Worm (Caenorhabditis elegans) whole organism, L2 larva: ENCODE data around the gene scl-2.

Source experiments
- C34F6.9 ChIP-seq: fragments of 150-350 bp; optimal IDR thresholded peaks from 2 replicates; lab custom pipeline; 2014; ENCODE audit warnings: missing biosample characterization, missing genetic modification characterization
- F13H6.1 ChIP-seq: sonication (generic microtip); optimal IDR thresholded peaks from 2 replicates; lab custom pipeline; 2016; ENCODE audit warnings: missing genetic modification characterization, missing compliant biosample characterization
- R02D3.7 ChIP-seq: fragments of 150-350 bp; optimal IDR thresholded peaks from 2 replicates; lab custom pipeline; 2014; ENCODE audit warnings: missing biosample characterization, missing genetic modification characterization
- Y55F3AM.14 ChIP-seq: fragments of 200-800 bp; sonication (Bioruptor generic); optimal IDR thresholded peaks from 2 replicates; lab custom pipeline; 2018; ENCODE audit warnings: mild to moderate bottlenecking, missing genetic modification characterization, missing compliant biosample characterization
- ZK546.5 ChIP-seq: sonication (generic microtip); optimal IDR thresholded peaks from 2 replicates; lab custom pipeline; 2017; ENCODE audit warnings: missing biosample characterization, missing genetic modification characterization
- alr-1 ChIP-seq: fragments of 150-350 bp; optimal IDR thresholded peaks from 2 replicates; lab custom pipeline; 2014; ENCODE audit warnings: missing biosample characterization, missing genetic modification characterization
- aly-2 ChIP-seq: fragments of 150-350 bp; optimal IDR thresholded peaks from 2 replicates; lab custom pipeline; 2014; ENCODE audit warnings: missing biosample characterization, missing genetic modification characterization
- ama-1 ChIP-seq: fragments of 150-350 bp; optimal IDR thresholded peaks from 2 replicates; lab custom pipeline; 2018; ENCODE audit warnings: inconsistent platforms
- blmp-1 ChIP-seq: sonication (generic microtip); optimal IDR thresholded peaks from 2 replicates; lab custom pipeline; 2017; ENCODE audit warnings: missing genetic modification characterization, mild to moderate bottlenecking, missing compliant biosample characterization, antibody characterized with exemption, moderate library complexity; ENCODE audit not compliant: insufficient read depth
- ceh-16 ChIP-seq: fragments of 150-350 bp; optimal IDR thresholded peaks from 2 replicates; lab custom pipeline; 2014; ENCODE audit warnings: missing biosample characterization, missing genetic modification characterization
- ceh-82 ChIP-seq: fragments of 150-350 bp; optimal IDR thresholded peaks from 2 replicates; lab custom pipeline; 2014; ENCODE audit warnings: missing biosample characterization, missing genetic modification characterization
- crh-2 ChIP-seq: sonication (generic microtip); optimal IDR thresholded peaks from 2 replicates; lab custom pipeline; 2017; ENCODE audit warnings: missing biosample characterization, missing genetic modification characterization
- dmd-4 ChIP-seq: sonication (generic microtip); optimal IDR thresholded peaks from 2 replicates; lab custom pipeline; 2017; ENCODE audit warnings: missing biosample characterization, missing genetic modification characterization
- egl-27 ChIP-seq: sonication (generic microtip); optimal IDR thresholded peaks from 3 replicates; lab custom pipeline; 2017; ENCODE audit warnings: missing biosample characterization, missing genetic modification reagents, missing genetic modification characterization
- elt-1 ChIP-seq: fragments of 150-350 bp; optimal IDR thresholded peaks from 2 replicates; lab custom pipeline; 2014; ENCODE audit warnings: missing biosample characterization, missing genetic modification characterization
- elt-3 ChIP-seq: sonication (generic microtip); optimal IDR thresholded peaks from 2 replicates; lab custom pipeline; 2017; ENCODE audit warnings: missing biosample characterization, missing genetic modification characterization
- fos-1 ChIP-seq: fragments of 150-350 bp; optimal IDR thresholded peaks from 2 replicates; lab custom pipeline; 2014; ENCODE audit warnings: missing biosample characterization, missing genetic modification characterization
- gmeb-1 ChIP-seq: fragments of 150-350 bp; optimal IDR thresholded peaks from 2 replicates; lab custom pipeline; 2014; ENCODE audit warnings: missing biosample characterization, missing genetic modification characterization
- lin-11 ChIP-seq: fragments of 150-350 bp; sonication (generic microtip); optimal IDR thresholded peaks from 2 replicates; lab custom pipeline; 2014; ENCODE audit warnings: missing biosample characterization, missing genetic modification characterization, inconsistent platforms, mixed read lengths
- lin-13 ChIP-seq: fragments of 150-350 bp; optimal IDR thresholded peaks from 2 replicates; lab custom pipeline; 2014; ENCODE audit warnings: missing biosample characterization, missing genetic modification reagents, missing genetic modification characterization
- lin-39 ChIP-seq: fragments of 150-350 bp; optimal IDR thresholded peaks from 2 replicates; lab custom pipeline; 2014; ENCODE audit warnings: missing biosample characterization, missing genetic modification reagents, missing genetic modification characterization
- lsy-2 ChIP-seq, 2 experiments: fragments of 150-350 bp in 1 of 2; sonication (generic microtip) in 1 of 2; optimal IDR thresholded peaks; 2 replicates each; lab custom pipeline; 2014 to 2017; ENCODE audit warnings: missing biosample characterization in 2 of 2, missing genetic modification characterization in 2 of 2
- mab-5 ChIP-seq: fragments of 150-350 bp; optimal IDR thresholded peaks from 2 replicates; lab custom pipeline; 2014; ENCODE audit warnings: missing biosample characterization, missing genetic modification characterization
- mbf-1 ChIP-seq: sonication (generic microtip); optimal IDR thresholded peaks from 2 replicates; lab custom pipeline; 2017; ENCODE audit warnings: missing biosample characterization, missing genetic modification characterization
- nhr-10 ChIP-seq: sonication (generic microtip); optimal IDR thresholded peaks from 2 replicates; lab custom pipeline; 2017; ENCODE audit warnings: missing biosample characterization, missing genetic modification characterization
- nhr-11 ChIP-seq: fragments of 150-350 bp; optimal IDR thresholded peaks from 2 replicates; lab custom pipeline; 2014; ENCODE audit warnings: missing biosample characterization, missing genetic modification characterization
- nhr-12 ChIP-seq: fragments of 150-350 bp; optimal IDR thresholded peaks from 2 replicates; lab custom pipeline; 2014; ENCODE audit warnings: missing biosample characterization, missing genetic modification characterization
- nhr-129 ChIP-seq: fragments of 150-350 bp; optimal IDR thresholded peaks from 2 replicates; lab custom pipeline; 2014; ENCODE audit warnings: missing biosample characterization, missing genetic modification characterization
- nhr-21 ChIP-seq: fragments of 150-350 bp; optimal IDR thresholded peaks from 2 replicates; lab custom pipeline; 2014; ENCODE audit warnings: missing biosample characterization, missing genetic modification characterization
- nhr-23 ChIP-seq: fragments of 150-350 bp; optimal IDR thresholded peaks from 2 replicates; lab custom pipeline; 2014; ENCODE audit warnings: missing biosample characterization, missing genetic modification reagents, missing genetic modification characterization
- nhr-237 ChIP-seq: fragments of 150-350 bp; optimal IDR thresholded peaks from 2 replicates; lab custom pipeline; 2014; ENCODE audit warnings: missing biosample characterization, missing genetic modification characterization
- nhr-25 ChIP-seq: fragments of 150-350 bp; sonication (generic microtip); optimal IDR thresholded peaks from 3 replicates; lab custom pipeline; 2014; ENCODE audit warnings: missing biosample characterization, missing genetic modification characterization
- nhr-6 ChIP-seq: fragments of 150-350 bp; optimal IDR thresholded peaks from 2 replicates; lab custom pipeline; 2014; ENCODE audit warnings: missing biosample characterization, missing genetic modification characterization
- nhr-77 ChIP-seq: fragments of 150-350 bp; optimal IDR thresholded peaks from 2 replicates; lab custom pipeline; 2014; ENCODE audit warnings: missing biosample characterization, missing genetic modification characterization
- peb-1 ChIP-seq: fragments of 150-350 bp; optimal IDR thresholded peaks from 2 replicates; lab custom pipeline; 2014; ENCODE audit warnings: missing biosample characterization, missing genetic modification characterization
- sem-4 ChIP-seq: fragments of 150-350 bp; optimal IDR thresholded peaks from 2 replicates; lab custom pipeline; 2014; ENCODE audit warnings: missing biosample characterization, missing genetic modification reagents, missing genetic modification characterization
- skn-1 ChIP-seq: sonication (generic microtip); optimal IDR thresholded peaks from 2 replicates; lab custom pipeline; 2017; ENCODE audit warnings: missing biosample characterization, missing genetic modification characterization
- sma-3 ChIP-seq: sonication (generic microtip); optimal IDR thresholded peaks from 2 replicates; lab custom pipeline; 2016; ENCODE audit warnings: missing genetic modification reagents, missing genetic modification characterization, missing compliant biosample characterization
- sma-9 ChIP-seq, 2 experiments: fragments of 150-350 bp in 1 of 2; sonication (generic microtip) in 1 of 2; optimal IDR thresholded peaks; 2 replicates each; lab custom pipeline; 2014 to 2016; ENCODE audit warnings: missing genetic modification characterization in 2 of 2, mild to moderate bottlenecking in 1 of 2, missing biosample characterization in 1 of 2, missing compliant biosample characterization in 1 of 2, missing genetic modification reagents in 1 of 2, moderate library complexity in 1 of 2
- unc-39 ChIP-seq: fragments of 150-350 bp; optimal IDR thresholded peaks from 2 replicates; lab custom pipeline; 2014; ENCODE audit warnings: missing biosample characterization, missing genetic modification characterization
- unc-55 ChIP-seq: fragments of 150-350 bp; sonication (generic microtip); optimal IDR thresholded peaks from 3 replicates; lab custom pipeline; 2014; ENCODE audit warnings: missing biosample characterization, missing genetic modification reagents, missing genetic modification characterization
- unc-62 ChIP-seq: fragments of 150-350 bp; optimal IDR thresholded peaks from 2 replicates; lab custom pipeline; 2014; ENCODE audit warnings: missing biosample characterization, missing genetic modification reagents, missing genetic modification characterization
- zag-1 ChIP-seq: fragments of 150-350 bp; optimal IDR thresholded peaks from 2 replicates; lab custom pipeline; 2014; ENCODE audit warnings: missing biosample characterization, missing genetic modification characterization
- ztf-1 ChIP-seq: fragments of 200-800 bp; sonication (Bioruptor generic); conservative IDR thresholded peaks from 2 replicates; pipeline ENCODE4 v1.3.6; 2022; ENCODE audit warnings: missing genetic modification characterization, missing compliant biosample characterization
- ztf-11 ChIP-seq: sonication (generic microtip); optimal IDR thresholded peaks from 2 replicates; lab custom pipeline; 2017; ENCODE audit warnings: missing biosample characterization, missing genetic modification characterization

The scl-2 gene

ce11 chrIV:13070142-13070541 is 12.6 kb downstream of the scl-2 start, which contains the start of gene scl-7:
TSS of gene scl-7 (plus strand) at chrIV:13070442.
- no peak for TF ChIP-seq R02D3.7 (tag; lab: Kevin White, UChicago)
- no peak for TF ChIP-seq elt-3
- TF ChIP-seq aly-2 (tag; lab: Kevin White, UChicago) = no peak
- no peak for TF ChIP-seq peb-1 (tag; lab: Kevin White, UChicago)
- TF ChIP-seq lin-13 = no peak
- TF ChIP-seq crh-2 = no peak
- no peak for TF ChIP-seq dmd-4 (tag; lab: Kevin White, UChicago)
- TF ChIP-seq ZK546.5 (tag; lab: Kevin White, UChicago) = no peak
- no peak for TF ChIP-seq gmeb-1 (tag; lab: Kevin White, UChicago)
- TF ChIP-seq nhr-10 (tag; lab: Kevin White, UChicago) = no peak
- TF ChIP-seq sma-3 (GFP tag; lab: Kevin White, UChicago) = no peak
- TF ChIP-seq C34F6.9 (tag; lab: Kevin White, UChicago) = no peak
- no peak for TF ChIP-seq lsy-2 (tag; optimal IDR thresholded peaks at IDR 0.05; lab: Kevin White, UChicago)
- TF ChIP-seq unc-39 = no peak
- TF ChIP-seq lin-11 = no peak
- TF ChIP-seq egl-27 (tag; lab: Kevin White, UChicago) = no peak
- TF ChIP-seq blmp-1 (tag; lab: Kevin White, UChicago) = no peak
- TF ChIP-seq ztf-11 = no peak
- TF ChIP-seq unc-55 (GFP tag; lab: Kevin White, UChicago) = no peak

ce11 chrIV:13071445-13071844 is 13.9 kb downstream of the scl-2 start, which contains the start of gene scl-8:
TSS of gene scl-8 (plus strand) at chrIV:13071745.
- TF ChIP-seq ZK546.5 (tag; lab: Kevin White, UChicago) (no peak), mab-5 (no peak), nhr-129 (tag; lab: Kevin White, UChicago) (no peak), nhr-21 (tag; lab: Kevin White, UChicago) (no peak), lin-39 (tag; lab: Kevin White, UChicago) (no peak), elt-1 (no peak), peb-1 (tag; lab: Kevin White, UChicago) (no peak), gmeb-1 (tag; lab: Kevin White, UChicago) (no peak), aly-2 (tag; lab: Kevin White, UChicago) (no peak), nhr-11 (tag; lab: Kevin White, UChicago) (no peak), unc-62 (GFP tag; lab: Kevin White, UChicago) (no peak), ama-1 (lab: Kevin White, UChicago) (no peak)

DNA sequence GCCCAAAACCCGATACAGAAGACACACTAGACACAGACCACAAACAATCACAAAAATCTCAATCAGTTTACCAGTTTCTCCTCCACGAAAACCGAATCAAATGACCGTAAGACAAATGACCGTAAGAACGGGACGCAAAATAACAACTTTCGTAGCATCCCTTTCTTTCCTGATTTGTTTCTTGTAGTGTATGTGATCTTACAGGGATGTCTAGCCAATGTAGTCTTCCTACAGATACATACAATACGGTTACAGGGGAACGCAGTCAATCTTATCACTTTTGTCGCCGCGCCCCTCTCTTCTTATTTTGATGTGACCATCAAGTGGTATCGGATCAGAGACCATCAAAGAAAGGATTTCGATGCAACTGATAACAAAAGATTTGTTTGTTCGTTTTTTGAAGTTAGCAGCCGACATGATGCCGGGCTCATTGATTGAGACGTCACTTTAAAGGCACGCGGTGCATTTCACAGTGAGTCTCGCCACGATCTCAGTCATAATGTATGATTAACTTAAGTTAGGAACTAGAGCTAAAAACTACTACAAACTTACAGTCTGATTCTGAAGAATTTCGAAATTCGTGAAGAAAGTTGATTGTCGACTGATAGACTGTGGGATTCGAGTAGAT is 18.2 kb downstream of the scl-2 start:
- TF ChIP-seq elt-1 (no peak), unc-62 (GFP tag; lab: Kevin White, UChicago) (no peak), lsy-2 (tag; optimal IDR thresholded peaks at IDR 0.05; lab: Kevin White, UChicago) (no peak), nhr-237 (tag; lab: Kevin White, UChicago) (no peak), mab-5 (no peak), ztf-11 (no peak), nhr-25 (peak; percentile 26), F13H6.1 (tag; lab: Kevin White, UChicago) (no peak), skn-1 (tag; lab: Kevin White, UChicago) (no peak), ama-1 (lab: Kevin White, UChicago) (no peak), blmp-1 (tag; lab: Kevin White, UChicago) (peak; percentile 33), zag-1 (tag; lab: Kevin White, UChicago) (no peak), lin-11 (no peak), nhr-77 (tag; lab: Kevin White, UChicago) (no peak), gmeb-1 (tag; lab: Kevin White, UChicago) (peak; percentile 6), aly-2 (tag; lab: Kevin White, UChicago) (no peak), elt-3 (no peak), nhr-10 (tag; lab: Kevin White, UChicago) (no peak), dmd-4 (tag; lab: Kevin White, UChicago) (no peak), unc-55 (GFP tag; lab: Kevin White, UChicago) (no peak), nhr-12 (no peak), nhr-129 (tag; lab: Kevin White, UChicago) (peak; percentile 80), Y55F3AM.14 (GFP tag; lab: Kevin White, UChicago) (no peak), sma-3 (GFP tag; lab: Kevin White, UChicago) (peak; percentile 57), nhr-6 (tag; lab: Kevin White, UChicago) (no peak), ceh-16 (tag; lab: Kevin White, UChicago) (no peak), sma-9 (GFP tag; optimal IDR thresholded peaks at IDR 0.05; lab: Kevin White, UChicago) (peak; percentile 78), sma-9 (tag; optimal IDR thresholded peaks at IDR 0.05; lab: Kevin White, UChicago) (no peak), sem-4 (tag; lab: Kevin White, UChicago) (no peak), R02D3.7 (tag; lab: Kevin White, UChicago) (no peak), unc-39 (no peak), crh-2 (no peak), peb-1 (tag; lab: Kevin White, UChicago) (no peak), ZK546.5 (tag; lab: Kevin White, UChicago) (no peak), mbf-1 (tag; lab: Kevin White, UChicago) (no peak), ceh-82 (tag; lab: Kevin White, UChicago) (no peak), fos-1 (tag; lab: Kevin White, UChicago) (peak; percentile 30), nhr-23 (tag; lab: Kevin White, UChicago) (no peak), lin-13 (no peak), nhr-11 (tag; lab: Kevin White, UChicago) (no peak), C34F6.9 (tag; lab: Kevin White, UChicago) (no peak), alr-1 (no peak), ztf-1 (GFP tag; lab: Robert Waterston, UW) (no peak)
